Fruit fly (Drosophila melanogaster) whole organism, embryonic: Measurements from ENCODE around the gene CG32236.

ENCODE experiments used
- CG10321 ChIP-seq: fragments of 200-800 bp; sonication (Bioruptor generic); IDR thresholded peaks from 2 replicates; pipeline ENCODE4 v1.3.6; 2022; ENCODE audit warnings: missing biosample characterization, missing genetic modification characterization
- CG10979 ChIP-seq: fragments of 200-800 bp; sonication (Bioruptor generic); optimal IDR thresholded peaks from 2 replicates; lab custom pipeline; 2018; ENCODE audit warnings: missing biosample characterization, mild to moderate bottlenecking, missing genetic modification characterization, moderate library complexity
- CG11696 ChIP-seq: fragments of 200-800 bp; sonication (Bioruptor generic); IDR thresholded peaks from 2 replicates; pipeline ENCODE4 v1.3.6; 2022; ENCODE audit warnings: missing biosample characterization, missing genetic modification characterization
- CG13123 ChIP-seq: fragments of 200-800 bp; sonication (Bioruptor generic); optimal IDR thresholded peaks from 2 replicates; lab custom pipeline; 2016; ENCODE audit warnings: missing biosample characterization, missing genetic modification characterization
- CG14710 ChIP-seq: fragments of 200-800 bp; sonication (Bioruptor generic); optimal IDR thresholded peaks from 3 replicates; lab custom pipeline; 2019; ENCODE audit warnings: missing biosample characterization, mild to moderate bottlenecking, missing genetic modification characterization, moderate library complexity
- CG14860 ChIP-seq: fragments of 200-800 bp; sonication (Bioruptor generic); IDR thresholded peaks from 3 replicates; pipeline ENCODE4 v1.3.6; 2022; ENCODE audit warnings: missing biosample characterization, missing genetic modification characterization; ENCODE audit not compliant: partially characterized antibody
- CG14965 ChIP-seq: fragments of 200-800 bp; sonication (Bioruptor generic); optimal IDR thresholded peaks from 2 replicates; lab custom pipeline; 2016; ENCODE audit warnings: missing biosample characterization, missing genetic modification characterization, borderline replicate concordance
- CG17359 ChIP-seq: fragments of 200-800 bp; sonication (Bioruptor generic); optimal IDR thresholded peaks from 3 replicates; lab custom pipeline; 2018; ENCODE audit warnings: missing biosample characterization, mild to moderate bottlenecking, missing genetic modification characterization, moderate library complexity
- CG17829 ChIP-seq: fragments of 200-800 bp; optimal IDR thresholded peaks from 2 replicates; lab custom pipeline; 2019; ENCODE audit warnings: missing biosample characterization, mild to moderate bottlenecking, missing genetic modification characterization, moderate library complexity
- CG2116 ChIP-seq: fragments of 200-800 bp; sonication (Bioruptor generic); optimal IDR thresholded peaks from 3 replicates; lab custom pipeline; 2018; ENCODE audit warnings: missing biosample characterization, mild to moderate bottlenecking, missing genetic modification characterization
- CG33557 ChIP-seq: fragments of 200-800 bp; sonication (Bioruptor generic); optimal IDR thresholded peaks from 2 replicates; lab custom pipeline; 2019; ENCODE audit warnings: missing biosample characterization, mild to moderate bottlenecking, missing genetic modification characterization, moderate library complexity
- CG4360 ChIP-seq: fragments of 200-800 bp; sonication (Bioruptor generic); IDR thresholded peaks from 2 replicates; pipeline ENCODE4 v1.3.6; 2022; ENCODE audit warnings: missing biosample characterization, missing genetic modification characterization
- CG4424 ChIP-seq: fragments of 200-800 bp; sonication (Bioruptor generic); optimal IDR thresholded peaks from 3 replicates; lab custom pipeline; 2016; ENCODE audit warnings: missing biosample characterization, missing genetic modification characterization
- CG5180 ChIP-seq: fragments of 200-800 bp; sonication (Bioruptor generic); optimal IDR thresholded peaks from 3 replicates; lab custom pipeline; 2017; ENCODE audit warnings: missing biosample characterization, missing genetic modification characterization, mild to moderate bottlenecking, moderate library complexity, missing genetic modification reagents
- CG6765 ChIP-seq: fragments of 200-800 bp; sonication (Bioruptor generic); optimal IDR thresholded peaks from 3 replicates; lab custom pipeline; 2017; ENCODE audit warnings: missing biosample characterization, mild to moderate bottlenecking, missing genetic modification characterization
- CG7556 ChIP-seq: fragments of 200-800 bp; sonication (Bioruptor generic); optimal IDR thresholded peaks from 2 replicates; lab custom pipeline; 2017; ENCODE audit warnings: missing biosample characterization, mild to moderate bottlenecking, missing genetic modification characterization
- CG7839 ChIP-seq: fragments of 200-800 bp; sonication (Bioruptor generic); optimal IDR thresholded peaks from 3 replicates; lab custom pipeline; 2018; ENCODE audit warnings: missing biosample characterization, mild to moderate bottlenecking, missing genetic modification characterization, moderate library complexity
- CG7963 ChIP-seq: fragments of 200-800 bp; sonication (Bioruptor generic); IDR thresholded peaks from 3 replicates; pipeline ENCODE4 v1.3.6; 2022; ENCODE audit warnings: missing biosample characterization, missing genetic modification characterization; ENCODE audit not compliant: partially characterized antibody
- CG8359 ChIP-seq: fragments of 200-800 bp; sonication (Bioruptor generic); optimal IDR thresholded peaks from 2 replicates; lab custom pipeline; 2017; ENCODE audit warnings: missing biosample characterization, mild to moderate bottlenecking, missing genetic modification characterization, borderline replicate concordance
- CG8765 ChIP-seq: fragments of 200-800 bp; sonication (Bioruptor generic); IDR thresholded peaks from 2 replicates; pipeline ENCODE4 v1.3.6; 2022; ENCODE audit warnings: missing biosample characterization, missing genetic modification characterization
- D19B ChIP-seq: fragments of 200-800 bp; sonication (Bioruptor generic); optimal IDR thresholded peaks from 2 replicates; lab custom pipeline; 2017; ENCODE audit warnings: missing biosample characterization, mild to moderate bottlenecking, missing genetic modification characterization
- Dfd ChIP-seq, 2 experiments: fragments of >200 bp; optimal IDR thresholded peaks; 2 replicates each; lab custom pipeline; 2017; ENCODE audit warnings: missing biosample characterization in 2 of 2, missing genetic modification characterization in 2 of 2
- Dll ChIP-seq: fragments of 200-800 bp; sonication (Bioruptor generic); IDR thresholded peaks from 4 replicates; pipeline ENCODE4 v1.3.6; 2022; ENCODE audit warnings: missing biosample characterization, missing genetic modification characterization; ENCODE audit not compliant: partially characterized antibody
- E2f2 ChIP-seq: fragments of 200-800 bp; sonication (Bioruptor generic); IDR thresholded peaks from 2 replicates; pipeline ENCODE4 v1.3.6; 2022; ENCODE audit warnings: missing biosample characterization, missing genetic modification characterization
- Hr51 ChIP-seq, 2 experiments: fragments of 200-800 bp; sonication (Bioruptor generic); optimal IDR thresholded peaks; 2 replicates in 1 of 2; 3 replicates in 1 of 2; lab custom pipeline; 2016 to 2018; ENCODE audit warnings: missing biosample characterization in 2 of 2, missing genetic modification characterization in 2 of 2, mild to moderate bottlenecking in 1 of 2, moderate library complexity in 1 of 2
- Lhr ChIP-seq: fragments of 200-800 bp; sonication (Bioruptor generic); optimal IDR thresholded peaks from 3 replicates; lab custom pipeline; 2017; ENCODE audit warnings: mild to moderate bottlenecking, missing biosample characterization, missing genetic modification reagents, missing genetic modification characterization
- Mes4 ChIP-seq: fragments of 200-800 bp; sonication (Bioruptor generic); optimal IDR thresholded peaks from 2 replicates; lab custom pipeline; 2016; ENCODE audit warnings: missing biosample characterization, missing genetic modification characterization
- Oaz ChIP-seq: fragments of 200-800 bp; sonication (Bioruptor generic); IDR thresholded peaks from 2 replicates; pipeline ENCODE4 v1.3.6; 2022; ENCODE audit warnings: missing biosample characterization, missing genetic modification characterization
- Ptx1 ChIP-seq: fragments of 200-800 bp; sonication (Bioruptor generic); IDR thresholded peaks from 2 replicates; pipeline ENCODE4 v1.3.6; 2022; ENCODE audit warnings: missing biosample characterization, missing genetic modification characterization
- Ssrp ChIP-seq: fragments of 200-800 bp; sonication (Bioruptor generic); optimal IDR thresholded peaks from 2 replicates; lab custom pipeline; 2018; ENCODE audit warnings: missing biosample characterization, mild to moderate bottlenecking, missing genetic modification characterization, moderate library complexity
- Tbp ChIP-seq: fragments of >200 bp; optimal IDR thresholded peaks from 2 replicates; lab custom pipeline; 2018; ENCODE audit warnings: missing biosample characterization, missing genetic modification characterization
- ap ChIP-seq: fragments of 200-800 bp; sonication (Bioruptor generic); IDR thresholded peaks from 2 replicates; pipeline ENCODE4 v1.3.6; 2022; ENCODE audit warnings: missing biosample characterization, missing genetic modification characterization
- bowl ChIP-seq: fragments of 200-800 bp; sonication (Bioruptor generic); IDR thresholded peaks from 2 replicates; pipeline ENCODE4 v1.3.6; 2022; ENCODE audit warnings: missing biosample characterization, missing genetic modification characterization
- cg ChIP-seq: fragments of 200-800 bp; sonication (Bioruptor generic); optimal IDR thresholded peaks from 3 replicates; lab custom pipeline; 2019; ENCODE audit warnings: missing biosample characterization, mild to moderate bottlenecking, missing genetic modification characterization, moderate library complexity
- chinmo ChIP-seq: fragments of 200-800 bp; sonication (Bioruptor generic); IDR thresholded peaks from 4 replicates; pipeline ENCODE4 v1.3.6; 2022; ENCODE audit warnings: missing biosample characterization, missing genetic modification characterization; ENCODE audit not compliant: partially characterized antibody
- crc ChIP-seq: fragments of 200-800 bp; sonication (Bioruptor generic); optimal IDR thresholded peaks from 2 replicates; lab custom pipeline; 2016; ENCODE audit warnings: missing biosample characterization, missing genetic modification characterization
- dpn ChIP-seq, 2 experiments: fragments of 200-800 bp; sonication (Bioruptor generic); optimal IDR thresholded peaks; 3 replicates each; lab custom pipeline; 2016; ENCODE audit warnings: missing biosample characterization in 2 of 2, missing genetic modification characterization in 2 of 2
- fd96Cb ChIP-seq: fragments of 200-800 bp; sonication (Bioruptor generic); optimal IDR thresholded peaks from 2 replicates; lab custom pipeline; 2018; ENCODE audit warnings: missing biosample characterization, mild to moderate bottlenecking, missing genetic modification characterization, moderate library complexity
- her ChIP-seq: fragments of 200-800 bp; sonication (Bioruptor generic); optimal IDR thresholded peaks from 2 replicates; lab custom pipeline; 2016; ENCODE audit warnings: missing biosample characterization, missing genetic modification characterization
- org-1 ChIP-seq: fragments of 200-800 bp; sonication (Bioruptor generic); optimal IDR thresholded peaks from 2 replicates; lab custom pipeline; 2017; ENCODE audit warnings: missing biosample characterization, missing genetic modification characterization
- prd ChIP-seq, 3 experiments: fragments of >200 bp in 2 of 3; fragments of 200-800 bp in 1 of 3; sonication (Bioruptor generic) in 1 of 3; optimal IDR thresholded peaks in 2 of 3; IDR thresholded peaks in 1 of 3; 2 replicates in 2 of 3; 3 replicates in 1 of 3; pipeline versions ENCODE4 v1.3.6 to Lab custom; 2017 to 2022; ENCODE audit warnings: missing biosample characterization in 1 of 3, missing genetic modification characterization in 1 of 3
- sc ChIP-seq, 3 experiments: fragments of >200 bp in 2 of 3; fragments of 200-800 bp in 1 of 3; sonication (Bioruptor generic) in 1 of 3; optimal IDR thresholded peaks; 2 replicates in 2 of 3; 3 replicates in 1 of 3; lab custom pipeline; 2017; ENCODE audit warnings: mild to moderate bottlenecking in 1 of 3, missing biosample characterization in 1 of 3, missing genetic modification characterization in 1 of 3, missing genetic modification reagents in 1 of 3
- sens ChIP-seq: fragments of 200-800 bp; sonication (Bioruptor generic); peaks from one replicate; lab custom pipeline; 2016; ENCODE audit warnings: missing biosample characterization, missing genetic modification characterization
- slp2 ChIP-seq: fragments of 200-800 bp; sonication (Bioruptor generic); optimal IDR thresholded peaks from 2 replicates; lab custom pipeline; 2016; ENCODE audit warnings: missing biosample characterization, missing genetic modification characterization
- sqz ChIP-seq: fragments of 200-800 bp; sonication (Bioruptor generic); optimal IDR thresholded peaks from 3 replicates; lab custom pipeline; 2018; ENCODE audit warnings: missing biosample characterization, mild to moderate bottlenecking, missing genetic modification characterization
- ssp ChIP-seq: fragments of 200-800 bp; sonication (Bioruptor generic); IDR thresholded peaks from 2 replicates; pipeline ENCODE4 v1.3.6; 2022; ENCODE audit warnings: missing biosample characterization, missing genetic modification characterization
- tin ChIP-seq: fragments of 200-800 bp; sonication (Bioruptor generic); optimal IDR thresholded peaks from 3 replicates; lab custom pipeline; 2016; ENCODE audit warnings: missing biosample characterization, missing genetic modification characterization
- vnd ChIP-seq: fragments of 200-800 bp; sonication (Bioruptor generic); IDR thresholded peaks from 3 replicates; pipeline ENCODE4 v1.3.6; 2022; ENCODE audit warnings: missing biosample characterization, missing genetic modification characterization; ENCODE audit not compliant: partially characterized antibody
- vvl ChIP-seq: fragments of 200-800 bp; sonication (Bioruptor generic); IDR thresholded peaks from 2 replicates; pipeline ENCODE4 v1.3.6; 2022; ENCODE audit warnings: missing biosample characterization, missing genetic modification characterization

CG32236 gene

DNA sequence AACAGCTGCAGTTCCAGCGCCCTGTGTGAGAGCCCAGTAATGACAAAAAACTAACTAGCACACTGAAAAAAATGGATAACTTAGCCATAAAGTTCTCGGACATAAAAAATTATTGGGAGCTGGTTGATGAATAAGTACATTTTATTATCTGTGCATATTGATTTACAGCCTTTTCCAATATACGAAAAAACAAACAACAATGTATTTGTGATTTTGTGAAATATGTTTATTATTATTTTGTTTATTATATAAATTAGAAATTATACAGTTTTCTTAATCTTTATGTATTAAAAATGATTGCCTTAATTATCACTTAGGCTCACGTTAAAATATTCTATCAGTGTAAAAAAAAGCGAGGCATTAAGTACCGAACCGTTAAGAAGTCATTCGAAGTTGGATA, 24.6 kb upstream of the CG32236 start (continued):
- no peak for TF ChIP-seq Dfd (GFP tag; optimal IDR thresholded peaks at IDR 0.05; lab: Kevin White, UChicago)
- no peak for TF ChIP-seq vvl (GFP tag; lab: Robert Waterston, UW)
- TF ChIP-seq CG17829 = peak; percentile 25
- no peak for TF ChIP-seq Dll (GFP tag; lab: Robert Waterston, UW)
- no peak for TF ChIP-seq CG5180 (GFP tag; lab: Kevin White, UChicago)
- TF ChIP-seq ssp (GFP tag; lab: Robert Waterston, UW) = no peak
- no peak for TF ChIP-seq chinmo (GFP tag; lab: Robert Waterston, UW)
- no peak for TF ChIP-seq Mes4
- no peak for TF ChIP-seq CG6765 (GFP tag; lab: Kevin White, UChicago)
- TF ChIP-seq CG4360 = no peak
- TF ChIP-seq org-1 = peak; percentile 15
- TF ChIP-seq CG7963 (GFP tag; lab: Robert Waterston, UW) = no peak
- TF ChIP-seq slp2 (GFP tag; lab: Kevin White, UChicago) = no peak
- peak; percentile 52 for TF ChIP-seq CG14710 (tag; lab: Kevin White, UChicago)
- no peak for TF ChIP-seq CG8765
- TF ChIP-seq sqz = no peak
- TF ChIP-seq tin (GFP tag; lab: Kevin White, UChicago) = no peak
- TF ChIP-seq Ptx1 = 0 out of 2 replicates have a peak, but pooled peaks have one; percentile 21
- no peak for TF ChIP-seq CG10321 (GFP tag; lab: Robert Waterston, UW)
- no peak for TF ChIP-seq dpn (GFP tag; optimal IDR thresholded peaks at IDR 0.05; lab: Kevin White, UChicago)
- no peak for TF ChIP-seq bowl (GFP tag; lab: Robert Waterston, UW)
- TF ChIP-seq CG33557 (GFP tag; lab: Kevin White, UChicago) = no peak
- TF ChIP-seq D19B (GFP tag; lab: Kevin White, UChicago) = no peak
- no peak for TF ChIP-seq CG11696 (GFP tag; lab: Robert Waterston, UW)
- no peak for TF ChIP-seq Tbp (GFP tag; lab: Kevin White, UChicago)
- peak; percentile 41 for TF ChIP-seq Ssrp
- no peak for TF ChIP-seq CG14860 (GFP tag; lab: Robert Waterston, UW)
- peak; percentile 51 for TF ChIP-seq fd96Cb (tag; lab: Kevin White, UChicago)
- no peak for TF ChIP-seq cg
- TF ChIP-seq CG17359 (tag; lab: Kevin White, UChicago) = peak; percentile 26
- TF ChIP-seq Hr51 (GFP tag; optimal IDR thresholded peaks at IDR 0.05; lab: Kevin White, UChicago) = peak in 1 of 2 experiments; percentile 48
- TF ChIP-seq CG10979 (tag; lab: Kevin White, UChicago) = peak; percentile 77
- no peak for TF ChIP-seq crc (GFP tag; lab: Kevin White, UChicago)
- peak; percentile 50 for TF ChIP-seq sens
- TF ChIP-seq CG8359 = no peak
- no peak for TF ChIP-seq Oaz (GFP tag; lab: Robert Waterston, UW)
- no peak for TF ChIP-seq CG14965
- no peak; the same call in 1 of the 2 replicates for TF ChIP-seq E2f2 (GFP tag; lab: Robert Waterston, UW)
- no peak for TF ChIP-seq CG13123 (GFP tag; lab: Kevin White, UChicago)
- TF ChIP-seq CG4424 (GFP tag; lab: Kevin White, UChicago) = peak; percentile 49
- peak; percentile 24 for TF ChIP-seq CG7839 (tag; lab: Kevin White, UChicago)
- no peak for TF ChIP-seq Lhr (GFP tag; lab: Kevin White, UChicago)
- no peak for TF ChIP-seq prd (optimal IDR thresholded peaks at IDR 0.05; lab: Kevin White, UChicago)
- peak; percentile 13; the same call in 1 of the 3 replicates for TF ChIP-seq prd (GFP tag; IDR thresholded peaks at IDR 0.05; lab: Robert Waterston, UW)
- no peak for TF ChIP-seq vnd (GFP tag; lab: Robert Waterston, UW)
- no peak for TF ChIP-seq ap
- no peak for TF ChIP-seq her (GFP tag; lab: Kevin White, UChicago)
- no peak for TF ChIP-seq sc (optimal IDR thresholded peaks at IDR 0.05; lab: Kevin White, UChicago)
- peak; percentile 12 for TF ChIP-seq sc (GFP tag; optimal IDR thresholded peaks at IDR 0.05; lab: Kevin White, UChicago)
- peak; percentile 46 for TF ChIP-seq CG7556 (GFP tag; lab: Kevin White, UChicago)
- TF ChIP-seq CG2116 = no peak
